Fruit fly (Drosophila melanogaster) whole organism, embryonic: ENCODE data around the gene CanB.

Experiments used
- BEAF-32 ChIP-seq: fragments of 200-800 bp; sonication (Bioruptor generic); optimal IDR thresholded peaks from 3 replicates; lab custom pipeline; 2017; ENCODE audit warnings: missing biosample characterization, missing genetic modification characterization, mild to moderate bottlenecking, moderate library complexity, missing genetic modification reagents
- Bgb ChIP-seq: fragments of 200-800 bp; sonication (Bioruptor generic); IDR thresholded peaks from 2 replicates; pipeline ENCODE4 v1.3.6; 2022; ENCODE audit warnings: missing biosample characterization, missing genetic modification characterization; ENCODE audit not compliant: partially characterized antibody
- CG11085 ChIP-seq: fragments of 200-800 bp; sonication (Bioruptor generic); IDR thresholded peaks from 2 replicates; pipeline ENCODE4 v1.3.6; 2022; ENCODE audit warnings: missing biosample characterization, missing genetic modification characterization
- CG11504 ChIP-seq: fragments of 200-800 bp; sonication (Bioruptor generic); optimal IDR thresholded peaks from 3 replicates; lab custom pipeline; 2019; ENCODE audit warnings: missing biosample characterization, mild to moderate bottlenecking, missing genetic modification characterization, moderate library complexity
- CG11723 ChIP-seq: fragments of 200-800 bp; sonication (Bioruptor generic); optimal IDR thresholded peaks from 2 replicates; lab custom pipeline; 2017; ENCODE audit warnings: missing biosample characterization, mild to moderate bottlenecking, missing genetic modification characterization
- CG12071 ChIP-seq: fragments of 200-800 bp; sonication (Bioruptor generic); optimal IDR thresholded peaks from 3 replicates; lab custom pipeline; 2018; ENCODE audit warnings: missing biosample characterization, mild to moderate bottlenecking, missing genetic modification characterization
- CG12155 ChIP-seq: fragments of 200-800 bp; sonication (Bioruptor generic); optimal IDR thresholded peaks from 3 replicates; lab custom pipeline; 2016; ENCODE audit warnings: missing biosample characterization, missing genetic modification characterization
- CG13287 ChIP-seq: fragments of 200-800 bp; sonication (Bioruptor generic); IDR thresholded peaks from 2 replicates; pipeline ENCODE4 v1.3.6; 2022; ENCODE audit warnings: missing biosample characterization, missing genetic modification characterization; ENCODE audit not compliant: partially characterized antibody
- CG13424 ChIP-seq: fragments of 200-800 bp; sonication (Bioruptor generic); optimal IDR thresholded peaks from 2 replicates; lab custom pipeline; 2019; ENCODE audit warnings: missing biosample characterization, mild to moderate bottlenecking, missing genetic modification characterization, moderate library complexity
- CG14014 ChIP-seq: fragments of 200-800 bp; sonication (Bioruptor generic); IDR thresholded peaks from 2 replicates; pipeline ENCODE4 v1.3.6; 2022; ENCODE audit warnings: missing biosample characterization, missing genetic modification characterization
- CG16813 ChIP-seq: fragments of 200-800 bp; sonication (Bioruptor generic); IDR thresholded peaks from 3 replicates; pipeline ENCODE4 v1.3.6; 2022; ENCODE audit warnings: missing biosample characterization, missing genetic modification characterization; ENCODE audit not compliant: partially characterized antibody
- CG17361 ChIP-seq: fragments of 200-800 bp; sonication (Bioruptor generic); IDR thresholded peaks from 3 replicates; pipeline ENCODE4 v1.3.6; 2022; ENCODE audit warnings: missing biosample characterization, missing genetic modification characterization
- CG1832 ChIP-seq: fragments of 200-800 bp; sonication (Bioruptor generic); optimal IDR thresholded peaks from 2 replicates; lab custom pipeline; 2017; ENCODE audit warnings: missing biosample characterization, mild to moderate bottlenecking, missing genetic modification characterization, inconsistent platforms
- CG2875 ChIP-seq: fragments of 200-800 bp; sonication (Bioruptor generic); optimal IDR thresholded peaks from 2 replicates; lab custom pipeline; 2017; ENCODE audit warnings: missing biosample characterization, mild to moderate bottlenecking, missing genetic modification characterization, missing genetic modification reagents
- CG32532 ChIP-seq: fragments of 200-800 bp; sonication (Bioruptor generic); IDR thresholded peaks from 2 replicates; pipeline ENCODE4 v1.3.6; 2022; ENCODE audit warnings: missing biosample characterization, missing genetic modification characterization
- CG42726 ChIP-seq: fragments of 200-800 bp; sonication (Bioruptor generic); IDR thresholded peaks from 2 replicates; pipeline ENCODE4 v1.3.6; 2022; ENCODE audit warnings: missing biosample characterization, missing genetic modification characterization; ENCODE audit not compliant: partially characterized antibody
- CG4424 ChIP-seq: fragments of 200-800 bp; sonication (Bioruptor generic); optimal IDR thresholded peaks from 3 replicates; lab custom pipeline; 2016; ENCODE audit warnings: missing biosample characterization, missing genetic modification characterization
- CG4617 ChIP-seq: fragments of 200-800 bp; sonication (Bioruptor generic); optimal IDR thresholded peaks from 3 replicates; lab custom pipeline; 2016; ENCODE audit warnings: missing biosample characterization, missing genetic modification characterization, borderline replicate concordance
- CG5245 ChIP-seq: fragments of 200-800 bp; sonication (Bioruptor generic); optimal IDR thresholded peaks from 3 replicates; lab custom pipeline; 2016; ENCODE audit warnings: missing biosample characterization, missing genetic modification characterization
- CG6683 ChIP-seq: fragments of 200-800 bp; sonication (Bioruptor generic); optimal IDR thresholded peaks from 2 replicates; lab custom pipeline; 2017; ENCODE audit warnings: missing biosample characterization, mild to moderate bottlenecking, missing genetic modification characterization, missing genetic modification reagents
- CG8924 ChIP-seq: fragments of 200-800 bp; optimal IDR thresholded peaks from 3 replicates; lab custom pipeline; 2019; ENCODE audit warnings: missing biosample characterization, mild to moderate bottlenecking, missing genetic modification characterization, moderate library complexity
- CTCF ChIP-seq: fragments of 200-800 bp; sonication (Bioruptor generic); optimal IDR thresholded peaks from 2 replicates; lab custom pipeline; 2017; ENCODE audit warnings: missing biosample characterization, mild to moderate bottlenecking, missing genetic modification characterization, moderate library complexity
- CoRest ChIP-seq: fragments of 200-800 bp; sonication (Bioruptor generic); optimal IDR thresholded peaks from 3 replicates; lab custom pipeline; 2018; ENCODE audit warnings: missing biosample characterization, mild to moderate bottlenecking, missing genetic modification characterization, moderate library complexity
- CrebB ChIP-seq: fragments of 200-800 bp; sonication (Bioruptor generic); optimal IDR thresholded peaks from 3 replicates; lab custom pipeline; 2018; ENCODE audit warnings: missing biosample characterization, mild to moderate bottlenecking, missing genetic modification characterization
- Dbx ChIP-seq: fragments of 200-800 bp; sonication (Bioruptor generic); IDR thresholded peaks from 3 replicates; pipeline ENCODE4 v1.3.6; 2022; ENCODE audit warnings: missing biosample characterization, missing genetic modification characterization
- Deaf1 ChIP-seq: fragments of 200-800 bp; optimal IDR thresholded peaks from 3 replicates; lab custom pipeline; 2019; ENCODE audit warnings: missing biosample characterization, mild to moderate bottlenecking, missing genetic modification characterization, moderate library complexity
- Doc2 ChIP-seq: fragments of 200-800 bp; sonication (Bioruptor generic); IDR thresholded peaks from 2 replicates; pipeline ENCODE4 v1.3.6; 2022; ENCODE audit warnings: missing biosample characterization, missing genetic modification characterization
- Drgx ChIP-seq: fragments of 200-800 bp; sonication (Bioruptor generic); IDR thresholded peaks from 2 replicates; pipeline ENCODE4 v1.3.6; 2022; ENCODE audit warnings: missing biosample characterization, missing genetic modification characterization
- Fer2 ChIP-seq: fragments of 200-800 bp; sonication (Bioruptor generic); optimal IDR thresholded peaks from 2 replicates; lab custom pipeline; 2018; ENCODE audit warnings: missing biosample characterization, mild to moderate bottlenecking, missing genetic modification characterization, moderate library complexity
- HLH4C ChIP-seq: fragments of 200-800 bp; sonication (Bioruptor generic); IDR thresholded peaks from 3 replicates; pipeline ENCODE4 v1.3.6; 2022; ENCODE audit warnings: missing biosample characterization, missing genetic modification characterization; ENCODE audit not compliant: partially characterized antibody
- Hand ChIP-seq: fragments of 200-800 bp; sonication (Bioruptor generic); optimal IDR thresholded peaks from 2 replicates; lab custom pipeline; 2017; ENCODE audit warnings: mild to moderate bottlenecking, missing biosample characterization, missing genetic modification reagents, missing genetic modification characterization
- HmgZ ChIP-seq: fragments of 200-800 bp; sonication (Bioruptor generic); optimal IDR thresholded peaks from 2 replicates; lab custom pipeline; 2018; ENCODE audit warnings: missing biosample characterization, mild to moderate bottlenecking, missing genetic modification characterization
- Max ChIP-seq: fragments of 200-800 bp; sonication (Bioruptor generic); optimal IDR thresholded peaks from 2 replicates; lab custom pipeline; 2016; ENCODE audit warnings: missing biosample characterization, mild to moderate bottlenecking, missing genetic modification characterization
- Med ChIP-seq: fragments of 200-800 bp; sonication (Bioruptor generic); peaks from one replicate; lab custom pipeline; 2016; ENCODE audit warnings: missing biosample characterization, missing genetic modification characterization, mild to moderate bottlenecking, inconsistent platforms, moderate library complexity
- PHDP ChIP-seq: fragments of 200-800 bp; sonication (Bioruptor generic); optimal IDR thresholded peaks from 3 replicates; lab custom pipeline; 2018; ENCODE audit warnings: missing biosample characterization, mild to moderate bottlenecking, missing genetic modification characterization, moderate library complexity
- Rfx ChIP-seq: fragments of 200-800 bp; sonication (Bioruptor generic); IDR thresholded peaks from 2 replicates; pipeline ENCODE4 v1.3.6; 2022; ENCODE audit warnings: missing biosample characterization, missing genetic modification characterization
- Xbp1 ChIP-seq: fragments of 200-800 bp; sonication (Bioruptor generic); optimal IDR thresholded peaks from 3 replicates; lab custom pipeline; 2016; ENCODE audit warnings: missing biosample characterization, mild to moderate bottlenecking, missing genetic modification characterization
- amos ChIP-seq: fragments of 200-800 bp; sonication (Bioruptor generic); IDR thresholded peaks from 2 replicates; pipeline ENCODE4 v1.3.6; 2022; ENCODE audit warnings: missing biosample characterization, missing genetic modification characterization; ENCODE audit not compliant: partially characterized antibody
- bsh ChIP-seq, 2 experiments: fragments of 200-800 bp; sonication (Bioruptor generic); optimal IDR thresholded peaks; 2 replicates each; lab custom pipeline; 2017 to 2018; ENCODE audit warnings: mild to moderate bottlenecking in 2 of 2, missing biosample characterization in 2 of 2, missing genetic modification characterization in 2 of 2, moderate library complexity in 1 of 2
- croc ChIP-seq: fragments of 200-800 bp; sonication (Bioruptor generic); conservative IDR thresholded peaks from 3 replicates; pipeline ENCODE4 v1.3.6; 2022; ENCODE audit warnings: missing biosample characterization, missing genetic modification characterization
- crol ChIP-seq: fragments of 200-800 bp; sonication (Bioruptor generic); IDR thresholded peaks from 2 replicates; pipeline ENCODE4 v1.3.6; 2022; ENCODE audit warnings: missing biosample characterization, missing genetic modification characterization
- dpn ChIP-seq, 2 experiments: fragments of 200-800 bp; sonication (Bioruptor generic); optimal IDR thresholded peaks; 3 replicates each; lab custom pipeline; 2016; ENCODE audit warnings: missing biosample characterization in 2 of 2, missing genetic modification characterization in 2 of 2
- gsb-n ChIP-seq: fragments of 200-800 bp; sonication (Bioruptor generic); optimal IDR thresholded peaks from 3 replicates; lab custom pipeline; 2018; ENCODE audit warnings: missing biosample characterization, mild to moderate bottlenecking, missing genetic modification characterization
- knrl ChIP-seq: fragments of 200-800 bp; sonication (Bioruptor generic); IDR thresholded peaks from 3 replicates; pipeline ENCODE4 v1.3.6; 2022; ENCODE audit warnings: missing biosample characterization, missing genetic modification characterization; ENCODE audit not compliant: partially characterized antibody
- lilli ChIP-seq: fragments of 200-800 bp; sonication (Bioruptor generic); optimal IDR thresholded peaks from 3 replicates; lab custom pipeline; 2016; ENCODE audit warnings: missing biosample characterization, missing genetic modification characterization
- nom ChIP-seq: fragments of 200-800 bp; sonication (Bioruptor generic); optimal IDR thresholded peaks from 2 replicates; lab custom pipeline; 2017; ENCODE audit warnings: missing biosample characterization, missing genetic modification characterization, mild to moderate bottlenecking, moderate library complexity, missing genetic modification reagents
- org-1 ChIP-seq: fragments of 200-800 bp; sonication (Bioruptor generic); optimal IDR thresholded peaks from 2 replicates; lab custom pipeline; 2017; ENCODE audit warnings: missing biosample characterization, missing genetic modification characterization
- pzg ChIP-seq: fragments of 200-800 bp; sonication (Bioruptor generic); optimal IDR thresholded peaks from 3 replicates; lab custom pipeline; 2018; ENCODE audit warnings: missing biosample characterization, mild to moderate bottlenecking, missing genetic modification characterization, moderate library complexity
- seq ChIP-seq: fragments of 200-800 bp; sonication (Bioruptor generic); IDR thresholded peaks from 2 replicates; pipeline ENCODE4 v1.3.6; 2022; ENCODE audit warnings: missing biosample characterization, missing genetic modification characterization
- sim ChIP-seq: fragments of 200-800 bp; sonication (Bioruptor generic); IDR thresholded peaks from 2 replicates; pipeline ENCODE4 v1.3.6; 2022; ENCODE audit warnings: missing biosample characterization, missing genetic modification characterization

The CanB gene

dm6 chrX:5289692-5290091 is 42.6 kb upstream of the CanB start (continued):
- TF ChIP-seq amos (GFP tag; lab: Robert Waterston, UW) (peak; percentile 61), bsh (GFP tag; optimal IDR thresholded peaks at IDR 0.05; lab: Kevin White, UChicago) (peak in 1 of 2 experiments; percentile 5), CG11723 (GFP tag; lab: Kevin White, UChicago) (no peak), HLH4C (GFP tag; lab: Robert Waterston, UW) (no peak; the same call in 2 of the 3 replicates), CG13287 (GFP tag; lab: Robert Waterston, UW) (no peak), HmgZ (no peak), croc (GFP tag; lab: Robert Waterston, UW) (no peak), nom (GFP tag; lab: Kevin White, UChicago) (no peak), CG13424 (tag; lab: Kevin White, UChicago) (no peak), org-1 (GFP tag; lab: Kevin White, UChicago) (no peak), CG2875 (GFP tag; lab: Kevin White, UChicago) (no peak), CG12155 (no peak), knrl (GFP tag; lab: Robert Waterston, UW) (peak; percentile 33; the same call in 1 of the 3 replicates), Med (GFP tag; lab: Kevin White, UChicago) (peak; percentile 46), crol (GFP tag; lab: Robert Waterston, UW) (no peak), CG1832 (GFP tag; lab: Kevin White, UChicago) (no peak), CG11085 (GFP tag; lab: Robert Waterston, UW) (no peak), Xbp1 (peak; percentile 1), CG8924 (tag; lab: Kevin White, UChicago) (no peak), Fer2 (tag; lab: Kevin White, UChicago) (no peak), gsb-n (tag; lab: Kevin White, UChicago) (no peak), Max (GFP tag; lab: Kevin White, UChicago) (no peak), CG42726 (GFP tag; lab: Robert Waterston, UW) (peak; percentile 35; the same call in 1 of the 2 replicates), Bgb (peak; percentile 68), CG32532 (GFP tag; lab: Robert Waterston, UW) (peak; percentile 55), CG17361 (GFP tag; lab: Robert Waterston, UW) (0 out of 3 replicates have a peak, but pooled peaks have one; percentile 8), CG14014 (GFP tag; lab: Robert Waterston, UW) (no peak), CTCF (GFP tag; lab: Kevin White, UChicago) (peak; percentile 93), Drgx (GFP tag; lab: Robert Waterston, UW) (no peak), CG16813 (peak; percentile 61), CG5245 (GFP tag; lab: Kevin White, UChicago) (peak; percentile 2), CG4617 (GFP tag; lab: Kevin White, UChicago) (no peak), Deaf1 (tag; lab: Kevin White, UChicago) (no peak), pzg (GFP tag; lab: Kevin White, UChicago) (no peak), CoRest (tag; lab: Kevin White, UChicago) (peak; percentile 4), Dbx (peak; percentile 42; the same call in 1 of the 3 replicates), CG6683 (GFP tag; lab: Kevin White, UChicago) (no peak), dpn (GFP tag; optimal IDR thresholded peaks at IDR 0.05; lab: Kevin White, UChicago) (no peak), CG4424 (GFP tag; lab: Kevin White, UChicago) (peak; percentile 9), Doc2 (GFP tag; lab: Robert Waterston, UW) (no peak), CG12071 (no peak), sim (no peak), Hand (GFP tag; lab: Kevin White, UChicago) (no peak), BEAF-32 (GFP tag; lab: Kevin White, UChicago) (no peak), lilli (GFP tag; lab: Kevin White, UChicago) (no peak), CrebB (tag; lab: Kevin White, UChicago) (no peak), seq (GFP tag; lab: Robert Waterston, UW) (no peak), CG11504 (tag; lab: Kevin White, UChicago) (peak; percentile 49), PHDP (tag; lab: Kevin White, UChicago) (peak; percentile 20), Rfx (GFP tag; lab: Robert Waterston, UW) (peak; percentile 47; the same call in 1 of the 2 replicates)
